Worm (Caenorhabditis elegans) whole organism, midembryonic: ENCODE measurements around the gene F18E3.13.

Experiments
- T22C8.4 ChIP-seq: fragments of 200-800 bp; sonication (Bioruptor generic); IDR thresholded peaks from 2 replicates; pipeline ENCODE4 v1.3.6; 2022; ENCODE audit warnings: missing genetic modification characterization, missing compliant biosample characterization
- med-1 ChIP-seq: sonication (generic microtip); optimal IDR thresholded peaks from 2 replicates; lab custom pipeline; 2017; ENCODE audit warnings: missing genetic modification characterization, mild to moderate bottlenecking, missing compliant biosample characterization, antibody characterized with exemption, missing genetic modification reagents; ENCODE audit not compliant: insufficient read depth

- TF ChIP-seq T22C8.4 (GFP tag; lab: Robert Waterston, UW) (no peak), med-1 (GFP tag; lab: Kevin White, UChicago) (no peak)
Observed at ce11 chrV:7415780-7416428, at the start of gene F18E3.13.
